Worm (Caenorhabditis elegans): ENCODE measurements around the gene W05H9.2.

The W05H9.2 gene

DNA sequence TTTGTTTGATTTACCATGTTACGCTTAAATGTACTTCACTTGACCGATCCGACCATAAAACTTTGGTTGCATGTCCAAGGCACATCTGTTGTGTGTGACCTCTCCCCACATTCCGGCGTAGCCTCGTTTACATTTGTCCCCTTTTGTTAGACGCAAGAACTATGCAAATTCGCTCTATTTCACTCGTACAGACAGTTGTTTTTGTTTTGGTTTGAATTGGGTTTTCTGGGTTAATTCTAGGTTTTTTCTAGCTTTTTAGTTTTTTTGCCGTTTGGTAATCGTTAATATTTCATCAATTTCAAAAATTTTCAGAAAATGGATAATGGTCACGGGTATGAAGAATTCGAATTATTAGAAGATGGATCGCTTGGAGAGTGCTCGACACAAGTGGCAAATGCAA, 26.0 kb downstream of the W05H9.2 start, which contains the start of gene mom-1:
TSS of gene mom-1 (plus strand) at position 301 of the 400 bp plus-strand sequence.
- no peak for TF ChIP-seq lin-26 (GFP tag; IDR thresholded peaks at IDR 0.05)
- TF ChIP-seq die-1 (tag; optimal IDR thresholded peaks at IDR 0.05): no peak
- TF ChIP-seq hmg-1.2 (GFP tag; IDR thresholded peaks at IDR 0.05): no peak
- TF ChIP-seq ccch-3 (GFP tag; optimal IDR thresholded peaks at IDR 0.05): no peak
- no peak for TF ChIP-seq D2030.7 (GFP tag; IDR thresholded peaks at IDR 0.05)
- no peak for TF ChIP-seq ekl-4 (GFP tag; IDR thresholded peaks at IDR 0.05)
- no peak for TF ChIP-seq efl-1 (GFP tag; optimal IDR thresholded peaks at IDR 0.05)
- no peak for TF ChIP-seq let-526 (GFP tag; IDR thresholded peaks at IDR 0.05)
- no peak for TF ChIP-seq cebp-1 (GFP tag; IDR thresholded peaks at IDR 0.05)
- TF ChIP-seq cebp-1 (tag; optimal IDR thresholded peaks at IDR 0.05): no peak
- no peak for TF ChIP-seq let-607 (tag; optimal IDR thresholded peaks at IDR 0.05)
- no peak for TF ChIP-seq F23B12.7 (tag; optimal IDR thresholded peaks at IDR 0.05; ENCODE audit: insufficient read depth)
- no peak for TF ChIP-seq zim-3 (tag; optimal IDR thresholded peaks at IDR 0.05)
- no peak for TF ChIP-seq unc-130 (GFP tag; optimal IDR thresholded peaks at IDR 0.05)
- no peak for TF ChIP-seq sptf-2 (GFP tag; optimal IDR thresholded peaks at IDR 0.05)
- no peak for TF ChIP-seq repo-1 (tag; optimal IDR thresholded peaks at IDR 0.05)
- TF ChIP-seq lsy-27 (tag; optimal IDR thresholded peaks at IDR 0.05; ENCODE audit: borderline replicate concordance, insufficient read depth): no peak
- TF ChIP-seq mel-28 (tag; optimal IDR thresholded peaks at IDR 0.05; ENCODE audit: borderline replicate concordance): no peak
- TF ChIP-seq rpc-1 (optimal IDR thresholded peaks at IDR 0.05): no peak
- no peak for TF ChIP-seq rpc-1 (tag; optimal IDR thresholded peaks at IDR 0.05)
- TF ChIP-seq F52B5.7 (tag; optimal IDR thresholded peaks at IDR 0.05): no peak
- no peak for TF ChIP-seq ceh-79 (tag; optimal IDR thresholded peaks at IDR 0.05)

DNA sequence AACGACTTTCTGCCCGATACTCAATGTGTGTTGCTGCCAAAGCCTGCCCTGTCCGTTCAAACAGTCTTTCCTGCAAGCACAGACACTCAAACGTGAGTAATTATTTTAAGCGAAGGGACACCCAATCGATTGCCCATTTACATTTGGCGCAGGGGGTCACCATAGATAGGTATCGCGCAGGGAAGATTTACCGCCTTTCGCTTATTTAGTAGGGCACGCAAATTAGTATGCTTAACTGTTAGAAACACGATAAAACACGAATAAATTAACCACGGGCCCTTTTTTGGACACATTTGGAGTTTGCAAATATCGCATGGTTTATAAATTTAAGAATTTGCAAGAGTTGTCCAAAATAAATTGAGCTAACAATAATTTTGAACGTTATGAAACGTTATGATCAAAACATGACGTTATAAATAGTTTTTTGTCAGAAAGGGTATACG, 29.6 kb downstream of the W05H9.2 start:
- TF ChIP-seq chd-7 (tag; optimal IDR thresholded peaks at IDR 0.05) (peak; percentile 99), ceh-91 (GFP tag; IDR thresholded peaks at IDR 0.05) (no peak), K12H6.12 (tag; optimal IDR thresholded peaks at IDR 0.05) (peak; percentile 99), zim-3 (tag; optimal IDR thresholded peaks at IDR 0.05) (no peak), B0336.3 (GFP tag; IDR thresholded peaks at IDR 0.05) (peak; percentile 100), Y53G8AR.9 (GFP tag; conservative IDR thresholded peaks at IDR 0.05) (peak; percentile 99), ceh-40 (GFP tag; IDR thresholded peaks at IDR 0.05) (0 out of 2 replicates have a peak, but pooled peaks have one; percentile 24), K11D2.4 (GFP tag; IDR thresholded peaks at IDR 0.05) (peak; percentile 99), nhr-179 (tag; optimal IDR thresholded peaks at IDR 0.05) (peak; percentile 89), B0019.2 (GFP tag; conservative IDR thresholded peaks at IDR 0.05) (no peak), nfya-1 (tag; optimal IDR thresholded peaks at IDR 0.05; ENCODE audit: borderline replicate concordance, insufficient read depth) (no peak), attf-3 (GFP tag; conservative IDR thresholded peaks at IDR 0.05) (0 out of 2 replicates have a peak, but pooled peaks have one; percentile 40), snpc-3.4 (tag; optimal IDR thresholded peaks at IDR 0.05) (no peak), F52B5.7 (tag; optimal IDR thresholded peaks at IDR 0.05) (peak; percentile 96), F39B2.1 (GFP tag; IDR thresholded peaks at IDR 0.05) (no peak), ztf-22 (GFP tag; optimal IDR thresholded peaks at IDR 0.05) (peak; percentile 96), mel-28 (tag; optimal IDR thresholded peaks at IDR 0.05; ENCODE audit: borderline replicate concordance) (peak; percentile 47), hlh-12 (tag; optimal IDR thresholded peaks at IDR 0.05) (no peak), hrde-1 (tag; optimal IDR thresholded peaks at IDR 0.05; ENCODE audit: borderline replicate concordance) (peak; percentile 52), lin-26 (GFP tag; IDR thresholded peaks at IDR 0.05) (peak; percentile 91), hmg-1.2 (GFP tag; IDR thresholded peaks at IDR 0.05) (peak; percentile 88), nhr-27 (tag; optimal IDR thresholded peaks at IDR 0.05) (peak; percentile 96), F23B12.7 (tag; optimal IDR thresholded peaks at IDR 0.05; ENCODE audit: insufficient read depth) (peak; percentile 98), lsl-1 (GFP tag; optimal IDR thresholded peaks at IDR 0.05) (peak; percentile 2), B0035.1 (tag; optimal IDR thresholded peaks at IDR 0.05) (peak; percentile 97), madf-3 (GFP tag; IDR thresholded peaks at IDR 0.05) (peak; percentile 84; the same call in 1 of the 2 replicates), aptf-2 (GFP tag; conservative IDR thresholded peaks at IDR 0.05) (peak; percentile 39; the same call in 1 of the 2 replicates), hlh-26 (GFP tag; conservative IDR thresholded peaks at IDR 0.05) (no peak), aptf-3 (GFP tag; IDR thresholded peaks at IDR 0.05) (no peak), mcd-1 (GFP tag; IDR thresholded peaks at IDR 0.05) (peak; percentile 90), fkh-3 (tag; optimal IDR thresholded peaks at IDR 0.05) (no peak)

All from whole organism, young adult.